Worm (Caenorhabditis elegans) whole organism, midembryonic: Measurements from ENCODE around the gene natc-1.

Experiments
- T22C8.4 ChIP-seq: fragments of 200-800 bp; sonication (Bioruptor generic); IDR thresholded peaks from 2 replicates; pipeline ENCODE4 v1.3.6; 2022; ENCODE audit warnings: missing genetic modification characterization, missing compliant biosample characterization
- cog-1 ChIP-seq: sonication (generic microtip); optimal IDR thresholded peaks from 2 replicates; lab custom pipeline; 2016; ENCODE audit warnings: missing genetic modification characterization, missing compliant biosample characterization
- flt-1 ChIP-seq: fragments of 200-800 bp; sonication (Bioruptor generic); IDR thresholded peaks from 2 replicates; pipeline ENCODE4 v1.3.6; 2022; ENCODE audit warnings: missing genetic modification characterization, missing compliant biosample characterization
- klf-2 ChIP-seq: fragments of 200-800 bp; sonication (Bioruptor generic); conservative IDR thresholded peaks from 2 replicates; pipeline ENCODE4 v1.3.6; 2022; ENCODE audit warnings: missing genetic modification reagents, missing genetic modification characterization, missing compliant biosample characterization
- med-1 ChIP-seq: sonication (generic microtip); optimal IDR thresholded peaks from 2 replicates; lab custom pipeline; 2017; ENCODE audit warnings: missing genetic modification characterization, mild to moderate bottlenecking, missing compliant biosample characterization, antibody characterized with exemption, missing genetic modification reagents; ENCODE audit not compliant: insufficient read depth
- ref-1 ChIP-seq: fragments of 200-800 bp; sonication (Bioruptor generic); conservative IDR thresholded peaks from 2 replicates; pipeline ENCODE4 v1.3.6; 2022; ENCODE audit warnings: missing genetic modification reagents, missing genetic modification characterization, missing compliant biosample characterization
- tab-1 ChIP-seq: fragments of 200-800 bp; sonication (Bioruptor generic); IDR thresholded peaks from 2 replicates; pipeline ENCODE4 v1.3.6; 2022; ENCODE audit warnings: missing genetic modification characterization, missing compliant biosample characterization
- ztf-23 ChIP-seq: fragments of 200-800 bp; sonication (Bioruptor generic); IDR thresholded peaks from 2 replicates; pipeline ENCODE4 v1.3.6; 2022; ENCODE audit warnings: missing genetic modification reagents, missing genetic modification characterization, missing compliant biosample characterization
- ztf-29 ChIP-seq: fragments of 200-800 bp; sonication (Bioruptor generic); IDR thresholded peaks from 2 replicates; pipeline ENCODE4 v1.3.6; 2022; ENCODE audit warnings: missing genetic modification reagents, missing genetic modification characterization, missing compliant biosample characterization

- no peak for TF ChIP-seq med-1 (GFP tag; lab: Kevin White, UChicago)
- TF ChIP-seq T22C8.4 (GFP tag; lab: Robert Waterston, UW) = no peak
- TF ChIP-seq ref-1 (GFP tag; lab: Robert Waterston, UW) = no peak
- TF ChIP-seq klf-2 (GFP tag; lab: Robert Waterston, UW) = no peak
- TF ChIP-seq tab-1 = no peak
- TF ChIP-seq ztf-23 (GFP tag; lab: Robert Waterston, UW) = no peak
- TF ChIP-seq ztf-29 (GFP tag; lab: Robert Waterston, UW) = no peak
- TF ChIP-seq flt-1 (GFP tag; lab: Robert Waterston, UW) = no peak
- TF ChIP-seq cog-1 = no peak
Observed at ce11 chrV:8424840-8425814, 37.0 kb upstream of the natc-1 start.
